Fruit fly (Drosophila melanogaster) whole organism, embryonic: Measurements from ENCODE around the gene CG12379.

Experiments used
- Abd-B ChIP-seq: fragments of 200-800 bp; sonication (Bioruptor generic); optimal IDR thresholded peaks from 2 replicates; lab custom pipeline; 2018; ENCODE audit warnings: missing biosample characterization, mild to moderate bottlenecking, missing genetic modification characterization, moderate library complexity
- Bgb ChIP-seq: fragments of 200-800 bp; sonication (Bioruptor generic); IDR thresholded peaks from 2 replicates; pipeline ENCODE4 v1.3.6; 2022; ENCODE audit warnings: missing biosample characterization, missing genetic modification characterization; ENCODE audit not compliant: partially characterized antibody
- CG10321 ChIP-seq: fragments of 200-800 bp; sonication (Bioruptor generic); IDR thresholded peaks from 2 replicates; pipeline ENCODE4 v1.3.6; 2022; ENCODE audit warnings: missing biosample characterization, missing genetic modification characterization
- CG10959 ChIP-seq: fragments of 200-800 bp; sonication (Bioruptor generic); IDR thresholded peaks from 2 replicates; pipeline ENCODE4 v1.3.6; 2022; ENCODE audit warnings: missing biosample characterization, missing genetic modification characterization
- CG12155 ChIP-seq: fragments of 200-800 bp; sonication (Bioruptor generic); optimal IDR thresholded peaks from 3 replicates; lab custom pipeline; 2016; ENCODE audit warnings: missing biosample characterization, missing genetic modification characterization
- CG15269 ChIP-seq: fragments of 200-800 bp; sonication (Bioruptor generic); optimal IDR thresholded peaks from 2 replicates; lab custom pipeline; 2018; ENCODE audit warnings: missing biosample characterization, mild to moderate bottlenecking, missing genetic modification characterization, moderate library complexity
- CG17829 ChIP-seq: fragments of 200-800 bp; optimal IDR thresholded peaks from 2 replicates; lab custom pipeline; 2019; ENCODE audit warnings: missing biosample characterization, mild to moderate bottlenecking, missing genetic modification characterization, moderate library complexity
- CG18011 ChIP-seq: fragments of 200-800 bp; sonication (Bioruptor generic); optimal IDR thresholded peaks from 2 replicates; lab custom pipeline; 2017; ENCODE audit warnings: missing biosample characterization, missing genetic modification characterization, mild to moderate bottlenecking, moderate library complexity, missing genotype
- CG2120 ChIP-seq: fragments of 200-800 bp; sonication (Bioruptor generic); optimal IDR thresholded peaks from 3 replicates; lab custom pipeline; 2016; ENCODE audit warnings: missing biosample characterization, missing genetic modification characterization
- CG3065 ChIP-seq: fragments of 200-800 bp; sonication (Bioruptor generic); optimal IDR thresholded peaks from 2 replicates; lab custom pipeline; 2016; ENCODE audit warnings: missing biosample characterization, missing genetic modification characterization
- CG3163 ChIP-seq: fragments of 200-800 bp; sonication (Bioruptor generic); optimal IDR thresholded peaks from 3 replicates; lab custom pipeline; 2016; ENCODE audit warnings: missing biosample characterization, missing genetic modification characterization
- CG32532 ChIP-seq: fragments of 200-800 bp; sonication (Bioruptor generic); IDR thresholded peaks from 2 replicates; pipeline ENCODE4 v1.3.6; 2022; ENCODE audit warnings: missing biosample characterization, missing genetic modification characterization
- CG3726 ChIP-seq: fragments of 200-800 bp; sonication (Bioruptor generic); IDR thresholded peaks from 3 replicates; pipeline ENCODE4, ENCODE4 v1.3.6; 2022; ENCODE audit warnings: missing biosample characterization, missing genetic modification characterization
- CG4424 ChIP-seq: fragments of 200-800 bp; sonication (Bioruptor generic); optimal IDR thresholded peaks from 3 replicates; lab custom pipeline; 2016; ENCODE audit warnings: missing biosample characterization, missing genetic modification characterization
- CG8281 ChIP-seq: fragments of 200-800 bp; sonication (Bioruptor generic); optimal IDR thresholded peaks from 2 replicates; lab custom pipeline; 2018; ENCODE audit warnings: missing biosample characterization, mild to moderate bottlenecking, missing genetic modification characterization, moderate library complexity
- CG9797 ChIP-seq: fragments of 200-800 bp; sonication (Bioruptor generic); optimal IDR thresholded peaks from 3 replicates; lab custom pipeline; 2018; ENCODE audit warnings: missing biosample characterization, mild to moderate bottlenecking, missing genetic modification characterization
- Dbx ChIP-seq: fragments of 200-800 bp; sonication (Bioruptor generic); IDR thresholded peaks from 3 replicates; pipeline ENCODE4 v1.3.6; 2022; ENCODE audit warnings: missing biosample characterization, missing genetic modification characterization
- Doc3 ChIP-seq: fragments of 200-800 bp; sonication (Bioruptor generic); IDR thresholded peaks from 3 replicates; pipeline ENCODE4 v1.3.6; 2022; ENCODE audit warnings: missing biosample characterization, missing genetic modification characterization; ENCODE audit not compliant: partially characterized antibody
- Hand ChIP-seq: fragments of 200-800 bp; sonication (Bioruptor generic); optimal IDR thresholded peaks from 2 replicates; lab custom pipeline; 2017; ENCODE audit warnings: mild to moderate bottlenecking, missing biosample characterization, missing genetic modification reagents, missing genetic modification characterization
- Hmr ChIP-seq: fragments of 200-800 bp; sonication (Bioruptor generic); optimal IDR thresholded peaks from 3 replicates; lab custom pipeline; 2017; ENCODE audit warnings: mild to moderate bottlenecking, missing biosample characterization, missing genetic modification reagents, missing genetic modification characterization
- Hr3 ChIP-seq: fragments of 200-800 bp; sonication (Bioruptor generic); optimal IDR thresholded peaks from 3 replicates; lab custom pipeline; 2016; ENCODE audit warnings: missing biosample characterization, missing genetic modification characterization
- Kr ChIP-seq: fragments of 200-800 bp; sonication (Bioruptor generic); optimal IDR thresholded peaks from 2 replicates; lab custom pipeline; 2017; ENCODE audit warnings: missing biosample characterization, mild to moderate bottlenecking, missing genetic modification characterization
- Mad ChIP-seq: fragments of 200-800 bp; sonication (Bioruptor generic); optimal IDR thresholded peaks from 2 replicates; lab custom pipeline; 2016; ENCODE audit warnings: missing biosample characterization, missing genetic modification characterization
- Optix ChIP-seq: fragments of 200-800 bp; sonication (Bioruptor generic); IDR thresholded peaks from 3 replicates; pipeline ENCODE4 v1.3.6; 2022; ENCODE audit warnings: missing biosample characterization, missing genetic modification characterization
- Sox100B ChIP-seq: fragments of 200-800 bp; sonication (Bioruptor generic); optimal IDR thresholded peaks from 3 replicates; lab custom pipeline; 2018; ENCODE audit warnings: missing biosample characterization, mild to moderate bottlenecking, missing genetic modification characterization
- Sox102F ChIP-seq: fragments of 200-800 bp; sonication (Bioruptor generic); optimal IDR thresholded peaks from 2 replicates; lab custom pipeline; 2018; ENCODE audit warnings: missing biosample characterization, mild to moderate bottlenecking, missing genetic modification characterization, moderate library complexity
- YL-1 ChIP-seq: fragments of 200-800 bp; sonication (Bioruptor generic); optimal IDR thresholded peaks from 3 replicates; lab custom pipeline; 2017; ENCODE audit warnings: missing biosample characterization, mild to moderate bottlenecking, missing genetic modification characterization
- ab ChIP-seq: fragments of 200-800 bp; sonication (Bioruptor generic); optimal IDR thresholded peaks from 2 replicates; lab custom pipeline; 2016; ENCODE audit warnings: missing biosample characterization, missing genetic modification characterization
- ap ChIP-seq: fragments of 200-800 bp; sonication (Bioruptor generic); IDR thresholded peaks from 2 replicates; pipeline ENCODE4 v1.3.6; 2022; ENCODE audit warnings: missing biosample characterization, missing genetic modification characterization
- bab2 ChIP-seq: fragments of 200-800 bp; sonication (Bioruptor generic); optimal IDR thresholded peaks from 2 replicates; lab custom pipeline; 2016; ENCODE audit warnings: missing biosample characterization, missing genetic modification characterization
- dm ChIP-seq: fragments of 200-800 bp; sonication (Bioruptor generic); optimal IDR thresholded peaks from 3 replicates; lab custom pipeline; 2016; ENCODE audit warnings: missing biosample characterization, missing genetic modification characterization
- dysf ChIP-seq: fragments of 200-800 bp; sonication (Bioruptor generic); IDR thresholded peaks from 3 replicates; pipeline ENCODE4 v1.3.6; 2022; ENCODE audit warnings: missing biosample characterization, missing genetic modification characterization
- emc ChIP-seq: fragments of 200-800 bp; sonication (Bioruptor generic); optimal IDR thresholded peaks from 2 replicates; lab custom pipeline; 2016; ENCODE audit warnings: missing biosample characterization, missing genetic modification characterization
- hkb ChIP-seq, 2 experiments: fragments of 200-800 bp in 1 of 2; fragments of >200 bp in 1 of 2; sonication (Bioruptor generic) in 1 of 2; IDR thresholded peaks in 1 of 2; optimal IDR thresholded peaks in 1 of 2; 2 replicates each; pipeline versions ENCODE4 v1.3.6 to Lab custom; 2017 to 2022; ENCODE audit warnings: missing biosample characterization in 1 of 2, missing genetic modification characterization in 1 of 2
- jumu ChIP-seq: fragments of 200-800 bp; sonication (Bioruptor generic); optimal IDR thresholded peaks from 3 replicates; lab custom pipeline; 2016; ENCODE audit warnings: missing biosample characterization, missing genetic modification characterization
- kni ChIP-seq: fragments of 200-800 bp; sonication (Bioruptor generic); optimal IDR thresholded peaks from 3 replicates; lab custom pipeline; 2017; ENCODE audit warnings: mild to moderate bottlenecking, missing biosample characterization, missing genetic modification reagents, missing genetic modification characterization
- lmd ChIP-seq: fragments of 200-800 bp; sonication (Bioruptor generic); IDR thresholded peaks from 2 replicates; pipeline ENCODE4 v1.3.6; 2022; ENCODE audit warnings: missing biosample characterization, missing genetic modification characterization
- org-1 ChIP-seq: fragments of 200-800 bp; sonication (Bioruptor generic); optimal IDR thresholded peaks from 2 replicates; lab custom pipeline; 2017; ENCODE audit warnings: missing biosample characterization, missing genetic modification characterization
- prd ChIP-seq, 3 experiments: fragments of >200 bp in 2 of 3; fragments of 200-800 bp in 1 of 3; sonication (Bioruptor generic) in 1 of 3; optimal IDR thresholded peaks in 2 of 3; IDR thresholded peaks in 1 of 3; 2 replicates in 2 of 3; 3 replicates in 1 of 3; pipeline versions ENCODE4 v1.3.6 to Lab custom; 2017 to 2022; ENCODE audit warnings: missing biosample characterization in 1 of 3, missing genetic modification characterization in 1 of 3
- run ChIP-seq: fragments of 200-800 bp; sonication (Bioruptor generic); optimal IDR thresholded peaks from 3 replicates; lab custom pipeline; 2018; ENCODE audit warnings: missing biosample characterization, mild to moderate bottlenecking, missing genetic modification characterization
- schlank ChIP-seq: fragments of 200-800 bp; sonication (Bioruptor generic); optimal IDR thresholded peaks from 2 replicates; lab custom pipeline; 2018; ENCODE audit warnings: missing biosample characterization, mild to moderate bottlenecking, missing genetic modification characterization
- seq ChIP-seq: fragments of 200-800 bp; sonication (Bioruptor generic); IDR thresholded peaks from 2 replicates; pipeline ENCODE4 v1.3.6; 2022; ENCODE audit warnings: missing biosample characterization, missing genetic modification characterization
- sima ChIP-seq: fragments of 200-800 bp; sonication (Bioruptor generic); optimal IDR thresholded peaks from 2 replicates; lab custom pipeline; 2016; ENCODE audit warnings: missing biosample characterization, missing genetic modification characterization
- slou ChIP-seq: fragments of 200-800 bp; sonication (Bioruptor generic); optimal IDR thresholded peaks from 3 replicates; lab custom pipeline; 2016; ENCODE audit warnings: missing biosample characterization, missing genetic modification characterization
- stc ChIP-seq: fragments of 200-800 bp; sonication (Bioruptor generic); IDR thresholded peaks from 2 replicates; pipeline ENCODE4 v1.3.6; 2022; ENCODE audit warnings: missing biosample characterization, missing genetic modification characterization
- sug ChIP-seq: fragments of 200-800 bp; optimal IDR thresholded peaks from 2 replicates; lab custom pipeline; 2019; ENCODE audit warnings: missing biosample characterization, mild to moderate bottlenecking, missing genetic modification characterization, moderate library complexity
- tna ChIP-seq: fragments of 200-800 bp; sonication (Bioruptor generic); IDR thresholded peaks from 2 replicates; pipeline ENCODE4 v1.3.6; 2022; ENCODE audit warnings: missing biosample characterization, missing genetic modification characterization; ENCODE audit not compliant: partially characterized antibody
- twi ChIP-seq: fragments of 200-800 bp; optimal IDR thresholded peaks from 2 replicates; lab custom pipeline; 2019; ENCODE audit warnings: missing biosample characterization, mild to moderate bottlenecking, missing genetic modification characterization, moderate library complexity
- vfl ChIP-seq: fragments of 200-800 bp; sonication (Bioruptor generic); optimal IDR thresholded peaks from 2 replicates; lab custom pipeline; 2016; ENCODE audit warnings: missing biosample characterization, missing genetic modification characterization
- vnd ChIP-seq: fragments of 200-800 bp; sonication (Bioruptor generic); IDR thresholded peaks from 3 replicates; pipeline ENCODE4 v1.3.6; 2022; ENCODE audit warnings: missing biosample characterization, missing genetic modification characterization; ENCODE audit not compliant: partially characterized antibody
- zen2 ChIP-seq: fragments of 200-800 bp; sonication (Bioruptor generic); IDR thresholded peaks from 3 replicates; pipeline ENCODE4 v1.3.6; 2022; ENCODE audit warnings: missing biosample characterization, missing genetic modification characterization; ENCODE audit not compliant: partially characterized antibody

The CG12379 gene

dm6 chrX:15762723-15763122 is 28.9 kb upstream of the CG12379 start, which contains the start of gene Polr3A (continued):
- TF ChIP-seq lmd (GFP tag; lab: Robert Waterston, UW) (no peak), dysf (GFP tag; lab: Robert Waterston, UW) (no peak), Doc3 (0 out of 3 replicates have a peak, but pooled peaks have one; percentile 38), CG18011 (GFP tag; lab: Kevin White, UChicago) (no peak), vfl (GFP tag; lab: Kevin White, UChicago) (no peak), Kr (no peak), vnd (GFP tag; lab: Robert Waterston, UW) (0 out of 3 replicates have a peak, but pooled peaks have one; percentile 25), CG3065 (GFP tag; lab: Kevin White, UChicago) (no peak), prd (optimal IDR thresholded peaks at IDR 0.05; lab: Kevin White, UChicago) (no peak), prd (GFP tag; IDR thresholded peaks at IDR 0.05; lab: Robert Waterston, UW) (no peak), ap (GFP tag; lab: Robert Waterston, UW) (no peak), org-1 (GFP tag; lab: Kevin White, UChicago) (no peak), kni (GFP tag; lab: Kevin White, UChicago) (no peak), CG32532 (no peak), CG8281 (no peak), jumu (GFP tag; lab: Kevin White, UChicago) (no peak), CG2120 (GFP tag; lab: Kevin White, UChicago) (no peak), twi (tag; lab: Kevin White, UChicago) (no peak), slou (GFP tag; lab: Kevin White, UChicago) (no peak), sima (GFP tag; lab: Kevin White, UChicago) (no peak), run (tag; lab: Kevin White, UChicago) (no peak), Optix (no peak), sug (tag; lab: Kevin White, UChicago) (no peak), zen2 (GFP tag; lab: Robert Waterston, UW) (no peak; the same call in 2 of the 3 replicates), dm (peak; percentile 27), CG12155 (no peak), seq (GFP tag; lab: Robert Waterston, UW) (no peak), tna (GFP tag; lab: Robert Waterston, UW) (0 out of 2 replicates have a peak, but pooled peaks have one; percentile 39), YL-1 (peak; percentile 5), CG4424 (GFP tag; lab: Kevin White, UChicago) (no peak), Hand (GFP tag; lab: Kevin White, UChicago) (no peak), Hr3 (GFP tag; lab: Kevin White, UChicago) (no peak), bab2 (GFP tag; lab: Kevin White, UChicago) (no peak), CG9797 (GFP tag; lab: Kevin White, UChicago) (peak; percentile 70), Dbx (GFP tag; lab: Robert Waterston, UW) (no peak), stc (no peak), Abd-B (GFP tag; lab: Kevin White, UChicago) (no peak), Sox100B (GFP tag; lab: Kevin White, UChicago) (no peak), CG15269 (no peak), Mad (GFP tag; lab: Kevin White, UChicago) (no peak), ab (GFP tag; lab: Kevin White, UChicago) (no peak), Bgb (GFP tag; lab: Robert Waterston, UW) (peak; percentile 70), CG10321 (GFP tag; lab: Robert Waterston, UW) (no peak), CG17829 (tag; lab: Kevin White, UChicago) (no peak), Sox102F (no peak), schlank (tag; lab: Kevin White, UChicago) (no peak), hkb (optimal IDR thresholded peaks at IDR 0.05; lab: Kevin White, UChicago) (no peak), hkb (GFP tag; IDR thresholded peaks at IDR 0.05; lab: Robert Waterston, UW) (no peak), CG3726 (GFP tag; lab: Robert Waterston, UW) (no peak), emc (no peak), Hmr (GFP tag; lab: Kevin White, UChicago) (no peak), CG10959 (GFP tag; lab: Robert Waterston, UW) (no peak), CG3163 (GFP tag; lab: Kevin White, UChicago) (no peak)
